Fruit fly (Drosophila melanogaster): ENCODE data around the gene Hex-A.

DNA sequence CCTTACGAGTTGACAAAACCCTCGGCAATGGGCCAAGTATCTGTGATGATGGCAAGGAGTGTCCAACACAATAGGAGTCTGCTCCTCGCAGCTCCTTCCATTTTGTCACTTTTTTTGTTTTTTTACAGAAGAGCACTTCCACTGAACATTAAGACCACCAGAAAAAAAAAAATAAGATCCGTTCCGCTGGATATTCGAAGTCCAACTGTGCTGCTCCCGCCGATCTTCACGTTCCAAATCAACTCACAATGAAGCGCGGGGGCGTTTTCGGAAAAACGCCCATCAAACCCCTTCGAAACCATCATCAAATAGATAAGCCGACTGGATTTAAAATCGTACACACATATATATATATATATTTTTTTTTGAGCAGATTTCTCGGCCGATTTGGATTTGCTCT is 14.3 kb upstream of the Hex-A start, which contains the start of gene Cubn:
- no peak for TF ChIP-seq GATAd (GFP tag; optimal IDR thresholded peaks at IDR 0.05)
- no peak for TF ChIP-seq psq (GFP tag; optimal IDR thresholded peaks at IDR 0.05)
- TF ChIP-seq fru (GFP tag; optimal IDR thresholded peaks at IDR 0.05) = no peak
- no peak for TF ChIP-seq woc (GFP tag; optimal IDR thresholded peaks at IDR 0.05)

All from whole organism, wandering third instar larva.